Worm (Caenorhabditis elegans) whole organism, L1 larva: ENCODE measurements around the gene nhr-30.

Experiments used
- aly-2 ChIP-seq: fragments of 150-350 bp; optimal IDR thresholded peaks from 2 replicates; lab custom pipeline; 2014; ENCODE audit warnings: missing biosample characterization, missing genetic modification characterization
- ama-1 ChIP-seq: fragments of 150-350 bp; optimal IDR thresholded peaks from 2 replicates; lab custom pipeline; 2014
- ces-1 ChIP-seq: fragments of 150-350 bp; optimal IDR thresholded peaks from 2 replicates; lab custom pipeline; 2014; ENCODE audit warnings: missing biosample characterization, missing genetic modification reagents, missing genetic modification characterization
- elt-3 ChIP-seq, 6 experiments: fragments of 150-350 bp in 1 of 6; sonication (generic microtip); optimal IDR thresholded peaks; 2 replicates each; lab custom pipeline; 2017 to 2018; ENCODE audit warnings: missing biosample characterization in 6 of 6, missing genetic modification characterization in 6 of 6, inconsistent platforms in 1 of 6
- irx-1 ChIP-seq: sonication (generic microtip); optimal IDR thresholded peaks from 2 replicates; lab custom pipeline; 2016; ENCODE audit warnings: missing genetic modification characterization, missing compliant biosample characterization
- lin-39 ChIP-seq: fragments of 150-350 bp; optimal IDR thresholded peaks from 2 replicates; lab custom pipeline; 2014; ENCODE audit warnings: missing biosample characterization, missing genetic modification reagents, missing genetic modification characterization
- lir-3 ChIP-seq: sonication (generic microtip); optimal IDR thresholded peaks from 2 replicates; lab custom pipeline; 2016; ENCODE audit warnings: mild to moderate bottlenecking, missing genetic modification characterization, moderate library complexity, missing compliant biosample characterization; ENCODE audit not compliant: poor library complexity
- mdl-1 ChIP-seq, 2 experiments: fragments of 150-350 bp; optimal IDR thresholded peaks; 2 replicates each; lab custom pipeline; 2014 to 2017; ENCODE audit warnings: missing biosample characterization in 2 of 2, missing genetic modification characterization in 2 of 2, inconsistent platforms in 1 of 2
- nhr-11 ChIP-seq: fragments of 150-350 bp; optimal IDR thresholded peaks from 2 replicates; lab custom pipeline; 2014; ENCODE audit warnings: missing biosample characterization, missing genetic modification characterization
- nhr-19 ChIP-seq: fragments of 200-800 bp; sonication (Bioruptor generic); conservative IDR thresholded peaks from 2 replicates; pipeline ENCODE4 v1.3.6; 2022; ENCODE audit warnings: missing genetic modification characterization, missing compliant biosample characterization
- nhr-28 ChIP-seq: fragments of 150-350 bp; optimal IDR thresholded peaks from 2 replicates; lab custom pipeline; 2014; ENCODE audit warnings: missing biosample characterization, missing genetic modification characterization
- pqm-1 ChIP-seq: sonication (generic microtip); optimal IDR thresholded peaks from 3 replicates; lab custom pipeline; 2017; ENCODE audit warnings: missing biosample characterization, missing genetic modification characterization
- unc-62 ChIP-seq: fragments of 150-350 bp; optimal IDR thresholded peaks from 2 replicates; lab custom pipeline; 2014; ENCODE audit warnings: missing biosample characterization, missing genetic modification reagents, missing genetic modification characterization
- zag-1 ChIP-seq: fragments of 150-350 bp; optimal IDR thresholded peaks from 2 replicates; lab custom pipeline; 2014; ENCODE audit warnings: missing biosample characterization, missing genetic modification characterization

DNA sequence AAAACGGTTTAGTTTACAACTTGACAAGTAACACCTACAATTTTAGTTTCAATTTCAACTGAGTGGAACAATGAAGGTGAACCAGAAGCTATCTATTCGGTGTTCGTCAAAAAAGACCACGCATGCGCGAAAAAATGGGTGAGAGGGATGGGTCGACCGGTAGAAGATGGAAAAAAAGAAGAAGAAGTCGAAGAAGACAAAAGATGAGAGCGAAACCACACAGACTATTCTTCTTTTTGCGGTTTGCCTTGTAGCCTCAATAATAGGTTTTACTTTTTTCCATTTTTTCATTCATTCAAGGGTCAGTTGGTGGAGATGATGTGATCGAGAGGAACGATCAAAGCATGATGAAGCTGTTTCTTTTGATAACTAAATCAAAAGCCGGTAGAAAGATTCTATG, 37.4 kb downstream of the nhr-30 start:
- TF ChIP-seq aly-2 (tag; lab: Kevin White, UChicago) (no peak), elt-3 (tag; optimal IDR thresholded peaks at IDR 0.05; lab: Kevin White, UChicago) (no peak), lin-39 (no peak), unc-62 (GFP tag; lab: Kevin White, UChicago) (no peak), nhr-11 (tag; lab: Kevin White, UChicago) (no peak), irx-1 (tag; lab: Kevin White, UChicago) (no peak), ama-1 (lab: Kevin White, UChicago) (no peak), nhr-19 (GFP tag; lab: Robert Waterston, UW) (no peak), lir-3 (tag; lab: Kevin White, UChicago) (no peak), zag-1 (tag; lab: Kevin White, UChicago) (no peak), mdl-1 (tag; optimal IDR thresholded peaks at IDR 0.05; lab: Kevin White, UChicago) (no peak), pqm-1 (tag; lab: Kevin White, UChicago) (no peak), ces-1 (GFP tag; lab: Kevin White, UChicago) (no peak), nhr-28 (tag; lab: Kevin White, UChicago) (no peak)
